Fruit fly (Drosophila melanogaster): ENCODE results near the gene Ugt307A1.

The Ugt307A1 gene

DNA sequence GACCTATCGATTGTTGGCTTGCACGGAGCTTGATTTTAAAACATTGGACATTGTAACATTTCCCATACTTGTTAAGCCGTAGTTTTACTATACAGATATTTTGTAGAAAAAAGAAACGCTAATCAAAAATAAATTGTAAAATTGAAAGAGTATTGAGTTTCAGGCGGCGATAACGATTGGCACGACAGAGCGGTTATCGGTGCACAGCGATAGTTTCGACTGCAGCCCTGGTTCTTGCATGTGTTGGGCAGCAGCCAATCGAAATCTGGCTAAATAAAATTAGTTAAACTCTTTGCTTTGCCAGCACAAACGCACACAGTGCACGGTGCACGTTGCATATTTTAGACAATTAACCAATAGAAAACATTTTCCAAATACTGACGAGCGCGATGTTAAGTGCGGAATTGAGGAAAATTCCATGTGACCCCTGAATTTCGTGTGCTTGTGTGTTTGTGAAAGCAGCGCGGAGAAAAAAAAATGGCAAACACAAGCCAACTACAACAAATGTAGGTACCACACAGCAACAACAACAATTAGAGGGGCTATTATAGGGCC, 29.9 kb upstream of the Ugt307A1 start, which contains the start of gene milt (continued):
- TF ChIP-seq sqz (GFP tag; optimal IDR thresholded peaks at IDR 0.05) (peak; percentile 93), CG8281 (tag; optimal IDR thresholded peaks at IDR 0.05) (no peak), gem (tag; optimal IDR thresholded peaks at IDR 0.05) (no peak), Hmr (GFP tag; optimal IDR thresholded peaks at IDR 0.05) (no peak), CG14014 (GFP tag; IDR thresholded peaks at IDR 0.05) (no peak), sd (tag; optimal IDR thresholded peaks at IDR 0.05) (peak; percentile 11), otp (GFP tag; IDR thresholded peaks at IDR 0.05) (no peak), Med (GFP tag) (peak; percentile 72), sna (GFP tag; IDR thresholded peaks at IDR 0.05; ENCODE audit: partially characterized antibody) (peak; percentile 76), CG8359 (GFP tag; optimal IDR thresholded peaks at IDR 0.05; ENCODE audit: borderline replicate concordance) (no peak), CG7786 (GFP tag; optimal IDR thresholded peaks at IDR 0.05) (no peak), CG11247 (GFP tag; IDR thresholded peaks at IDR 0.05) (no peak), TFAM (GFP tag; optimal IDR thresholded peaks at IDR 0.05) (no peak), run (tag; optimal IDR thresholded peaks at IDR 0.05) (no peak), CG4820 (GFP tag; optimal IDR thresholded peaks at IDR 0.05) (no peak), eyg (GFP tag; optimal IDR thresholded peaks at IDR 0.05) (no peak), CG15073 (GFP tag; optimal IDR thresholded peaks at IDR 0.05) (no peak), sim (GFP tag; IDR thresholded peaks at IDR 0.05) (no peak), CG13296 (GFP tag; optimal IDR thresholded peaks at IDR 0.05) (no peak), chif (GFP tag; optimal IDR thresholded peaks at IDR 0.05) (peak in 1 of 2 experiments; percentile 8), CG18476 (GFP tag; optimal IDR thresholded peaks at IDR 0.05) (no peak), pzg (GFP tag; optimal IDR thresholded peaks at IDR 0.05) (peak; percentile 72), Jarid2 (GFP tag; optimal IDR thresholded peaks at IDR 0.05) (no peak), MESR4 (GFP tag; optimal IDR thresholded peaks at IDR 0.05) (peak; percentile 70), unpg (GFP tag; optimal IDR thresholded peaks at IDR 0.05) (no peak), MBD-R2 (GFP tag; IDR thresholded peaks at IDR 0.05) (peak; percentile 44), Bgb (GFP tag; IDR thresholded peaks at IDR 0.05; ENCODE audit: partially characterized antibody) (peak; percentile 88), CG10543 (GFP tag; optimal IDR thresholded peaks at IDR 0.05) (no peak), CG11085 (GFP tag; IDR thresholded peaks at IDR 0.05) (no peak), CG13775 (GFP tag; optimal IDR thresholded peaks at IDR 0.05) (no peak), CG8924 (tag; optimal IDR thresholded peaks at IDR 0.05) (peak; percentile 79), wdn (GFP tag; IDR thresholded peaks at IDR 0.05) (no peak), D19B (GFP tag; optimal IDR thresholded peaks at IDR 0.05) (no peak), sens-2 (GFP tag; IDR thresholded peaks at IDR 0.05) (no peak), row (GFP tag; IDR thresholded peaks at IDR 0.05) (peak; percentile 37; the same call in 1 of the 3 replicates), org-1 (GFP tag; optimal IDR thresholded peaks at IDR 0.05) (no peak), CG17802 (tag; optimal IDR thresholded peaks at IDR 0.05) (no peak), tap (tag; optimal IDR thresholded peaks at IDR 0.05) (no peak), bab2 (GFP tag; optimal IDR thresholded peaks at IDR 0.05) (no peak), CG31224 (GFP tag; IDR thresholded peaks at IDR 0.05) (no peak), Stat92E (GFP tag; optimal IDR thresholded peaks at IDR 0.05) (no peak), CG10959 (GFP tag; IDR thresholded peaks at IDR 0.05) (no peak), Xrp1 (GFP tag; IDR thresholded peaks at IDR 0.05) (0 out of 2 replicates have a peak, but pooled peaks have one; percentile 22), nom (GFP tag; optimal IDR thresholded peaks at IDR 0.05) (no peak), sob (GFP tag; IDR thresholded peaks at IDR 0.05) (peak; percentile 25; the same call in 1 of the 2 replicates), CG3281 (GFP tag; optimal IDR thresholded peaks at IDR 0.05) (no peak), CG16815 (GFP tag; optimal IDR thresholded peaks at IDR 0.05) (no peak), jumu (GFP tag; optimal IDR thresholded peaks at IDR 0.05) (no peak), B-H1 (GFP tag; IDR thresholded peaks at IDR 0.05) (no peak), CTCF (GFP tag; optimal IDR thresholded peaks at IDR 0.05) (no peak), da (GFP tag; optimal IDR thresholded peaks at IDR 0.05) (no peak)
